Worm (Caenorhabditis elegans) whole organism, young adult: ENCODE measurements around the gene hex-5.

Experiments
- B0019.2 ChIP-seq: fragments of 200-800 bp; sonication (Bioruptor generic); conservative IDR thresholded peaks from 2 replicates; pipeline ENCODE4 v1.3.6; 2022; ENCODE audit warnings: missing genetic modification reagents, missing genetic modification characterization, missing compliant biosample characterization
- F39B2.1 ChIP-seq: fragments of 200-800 bp; sonication (Bioruptor generic); IDR thresholded peaks from 2 replicates; pipeline ENCODE4 v1.3.6; 2022; ENCODE audit warnings: missing genetic modification reagents, missing genetic modification characterization, missing compliant biosample characterization
- K11D2.4 ChIP-seq: fragments of 200-800 bp; sonication (Bioruptor generic); IDR thresholded peaks from 2 replicates; pipeline ENCODE4 v1.3.6; 2022; ENCODE audit warnings: missing genetic modification reagents, missing genetic modification characterization, missing compliant biosample characterization
- T07F8.4 ChIP-seq: sonication (generic microtip); optimal IDR thresholded peaks from 2 replicates; lab custom pipeline; 2016; ENCODE audit warnings: mild to moderate bottlenecking, missing genetic modification characterization, moderate library complexity, missing compliant biosample characterization
- Y53F4B.3 ChIP-seq: fragments of 200-800 bp; sonication (Bioruptor generic); IDR thresholded peaks from 2 replicates; pipeline ENCODE4 v1.3.6; 2022; ENCODE audit warnings: missing genetic modification reagents, missing genetic modification characterization, missing compliant biosample characterization
- Y67H2A.10 ChIP-seq: fragments of 200-800 bp; sonication (Bioruptor generic); conservative IDR thresholded peaks from 2 replicates; pipeline ENCODE4 v1.3.6; 2022; ENCODE audit warnings: missing genetic modification reagents, missing genetic modification characterization, missing compliant biosample characterization
- akir-1 ChIP-seq: fragments of 200-800 bp; sonication (Bioruptor generic); optimal IDR thresholded peaks from 2 replicates; lab custom pipeline; 2018; ENCODE audit warnings: mild to moderate bottlenecking, missing genetic modification characterization, moderate library complexity, missing compliant biosample characterization
- athp-1 ChIP-seq: sonication (generic microtip); optimal IDR thresholded peaks from 2 replicates; lab custom pipeline; 2017; ENCODE audit warnings: mild to moderate bottlenecking, missing genetic modification characterization, missing compliant biosample characterization
- attf-3 ChIP-seq: fragments of 200-800 bp; sonication (Bioruptor generic); conservative IDR thresholded peaks from 2 replicates; pipeline ENCODE4 v1.3.6; 2022; ENCODE audit warnings: missing genetic modification reagents, missing genetic modification characterization, missing compliant biosample characterization
- cebp-2 ChIP-seq: fragments of 200-800 bp; sonication (Bioruptor generic); IDR thresholded peaks from 2 replicates; pipeline ENCODE4 v1.3.6; 2022; ENCODE audit warnings: missing genetic modification characterization, missing compliant biosample characterization
- chd-7 ChIP-seq: sonication (generic microtip); optimal IDR thresholded peaks from 2 replicates; lab custom pipeline; 2016; ENCODE audit warnings: mild to moderate bottlenecking, missing genetic modification characterization, moderate library complexity, missing compliant biosample characterization
- dox-1 ChIP-seq: fragments of 200-800 bp; sonication (Bioruptor generic); IDR thresholded peaks from 2 replicates; pipeline ENCODE4 v1.3.6; 2022; ENCODE audit warnings: missing genetic modification reagents, missing genetic modification characterization, missing compliant biosample characterization
- dpl-1 ChIP-seq: fragments of 150-350 bp; optimal IDR thresholded peaks from 2 replicates; lab custom pipeline; 2014; ENCODE audit warnings: missing biosample characterization, missing genetic modification reagents, missing genetic modification characterization
- efl-1 ChIP-seq: fragments of 150-350 bp; optimal IDR thresholded peaks from 2 replicates; lab custom pipeline; 2014; ENCODE audit warnings: missing biosample characterization, missing genetic modification reagents, missing genetic modification characterization
- egrh-3 ChIP-seq: fragments of 200-800 bp; sonication (Bioruptor generic); IDR thresholded peaks from 2 replicates; pipeline ENCODE4 v1.3.6; 2022; ENCODE audit warnings: missing genetic modification reagents, missing genetic modification characterization, missing compliant biosample characterization
- ekl-4 ChIP-seq: fragments of 200-800 bp; sonication (Bioruptor generic); IDR thresholded peaks from 2 replicates; pipeline ENCODE4 v1.3.6; 2022; ENCODE audit warnings: missing genetic modification reagents, missing genetic modification characterization, missing compliant biosample characterization
- hlh-26 ChIP-seq: fragments of 200-800 bp; sonication (Bioruptor generic); conservative IDR thresholded peaks from 2 replicates; pipeline ENCODE4 v1.3.6; 2022; ENCODE audit warnings: missing genetic modification reagents, missing genetic modification characterization, missing compliant biosample characterization
- hmg-20 ChIP-seq: fragments of 200-800 bp; sonication (Bioruptor generic); IDR thresholded peaks from 2 replicates; pipeline ENCODE4 v1.3.6; 2022; ENCODE audit warnings: missing genetic modification reagents, missing genetic modification characterization, missing compliant biosample characterization
- lag-1 ChIP-seq: fragments of 200-800 bp; sonication (Bioruptor generic); IDR thresholded peaks from 2 replicates; pipeline ENCODE4 v1.3.6; 2022; ENCODE audit warnings: missing genetic modification reagents, missing genetic modification characterization, missing compliant biosample characterization
- let-526 ChIP-seq: fragments of 200-800 bp; sonication (Bioruptor generic); IDR thresholded peaks from 2 replicates; pipeline ENCODE4 v1.3.6; 2022; ENCODE audit warnings: missing genetic modification reagents, missing genetic modification characterization, missing compliant biosample characterization
- lin-26 ChIP-seq: fragments of 200-800 bp; sonication (Bioruptor generic); IDR thresholded peaks from 2 replicates; pipeline ENCODE4 v1.3.6; 2022; ENCODE audit warnings: missing genetic modification reagents, missing genetic modification characterization, missing compliant biosample characterization
- lir-1 ChIP-seq: fragments of 200-800 bp; sonication (Bioruptor generic); conservative IDR thresholded peaks from 2 replicates; pipeline ENCODE4 v1.3.6; 2022; ENCODE audit warnings: missing genetic modification reagents, missing genetic modification characterization, missing compliant biosample characterization
- madf-6 ChIP-seq: fragments of 200-800 bp; sonication (Bioruptor generic); IDR thresholded peaks from 2 replicates; pipeline ENCODE4 v1.3.6; 2022; ENCODE audit warnings: missing genetic modification reagents, missing genetic modification characterization, missing compliant biosample characterization
- mcd-1 ChIP-seq: fragments of 200-800 bp; sonication (Bioruptor generic); IDR thresholded peaks from 2 replicates; pipeline ENCODE4 v1.3.6; 2022; ENCODE audit warnings: missing genetic modification reagents, missing genetic modification characterization, missing compliant biosample characterization
- mel-28 ChIP-seq: sonication (generic microtip); optimal IDR thresholded peaks from 2 replicates; lab custom pipeline; 2016; ENCODE audit warnings: borderline replicate concordance, mild to moderate bottlenecking, missing genetic modification characterization, missing compliant biosample characterization
- nhr-179 ChIP-seq: sonication (generic microtip); optimal IDR thresholded peaks from 2 replicates; lab custom pipeline; 2016; ENCODE audit warnings: mild to moderate bottlenecking, missing genetic modification characterization, missing compliant biosample characterization
- rcor-1 ChIP-seq: fragments of 200-800 bp; sonication (Bioruptor generic); IDR thresholded peaks from 2 replicates; pipeline ENCODE4 v1.3.6; 2022; ENCODE audit warnings: missing genetic modification reagents, missing genetic modification characterization, missing compliant biosample characterization
- rec-8 ChIP-seq, 2 experiments: sonication (generic microtip); optimal IDR thresholded peaks; 2 replicates each; lab custom pipeline; 2016; ENCODE audit warnings: mild to moderate bottlenecking in 2 of 2, missing genetic modification characterization in 2 of 2, missing genetic modification reagents in 2 of 2, missing genotype in 2 of 2, missing biosample characterization in 1 of 2, missing compliant biosample characterization in 1 of 2, moderate library complexity in 1 of 2
- rpc-1 ChIP-seq, 2 experiments: fragments of 150-350 bp in 1 of 2; sonication (generic microtip) in 1 of 2; optimal IDR thresholded peaks; 2 replicates each; lab custom pipeline; 2014 to 2018; ENCODE audit warnings: missing biosample characterization in 1 of 2, missing genetic modification characterization in 1 of 2, missing genetic modification reagents in 1 of 2, missing genotype in 1 of 2
- snpc-1.3 ChIP-seq: sonication (generic microtip); optimal IDR thresholded peaks from 2 replicates; lab custom pipeline; 2017; ENCODE audit warnings: missing genetic modification characterization, mild to moderate bottlenecking, missing compliant biosample characterization, antibody characterized with exemption, moderate library complexity, missing genotype, missing genetic modification reagents; ENCODE audit not compliant: insufficient read depth
- snpc-3.4 ChIP-seq: sonication (generic microtip); optimal IDR thresholded peaks from 2 replicates; lab custom pipeline; 2017; ENCODE audit warnings: missing genetic modification characterization, mild to moderate bottlenecking, missing compliant biosample characterization, antibody characterized with exemption, moderate library complexity, missing genotype, missing genetic modification reagents
- snpc-4 ChIP-seq, 5 experiments: fragments of 150-350 bp in 1 of 5; sonication (generic microtip) in 4 of 5; optimal IDR thresholded peaks; 2 replicates each; lab custom pipeline; 2014 to 2018; ENCODE audit warnings: missing genetic modification characterization in 5 of 5, missing biosample characterization in 3 of 5, antibody characterized with exemption in 2 of 5, mild to moderate bottlenecking in 2 of 5, missing compliant biosample characterization in 2 of 5, missing genotype in 2 of 5, moderate library complexity in 2 of 5, missing genetic modification reagents in 1 of 5
- tbp1 ChIP-seq: fragments of 200-800 bp; sonication (Bioruptor generic); optimal IDR thresholded peaks from 2 replicates; lab custom pipeline; 2018; ENCODE audit warnings: mild to moderate bottlenecking, missing genetic modification characterization, missing compliant biosample characterization
- tlf-1 ChIP-seq: fragments of 200-800 bp; sonication (Bioruptor generic); optimal IDR thresholded peaks from 2 replicates; lab custom pipeline; 2018; ENCODE audit warnings: mild to moderate bottlenecking, missing genetic modification characterization, missing compliant biosample characterization
- zim-3 ChIP-seq: sonication (generic microtip); optimal IDR thresholded peaks from 2 replicates; lab custom pipeline; 2017; ENCODE audit warnings: mild to moderate bottlenecking, missing genetic modification characterization, moderate library complexity, missing compliant biosample characterization
- ztf-22 ChIP-seq: fragments of 200-800 bp; sonication (Bioruptor generic); optimal IDR thresholded peaks from 2 replicates; lab custom pipeline; 2018; ENCODE audit warnings: mild to moderate bottlenecking, missing genetic modification characterization, moderate library complexity, missing compliant biosample characterization
- ztf-25 ChIP-seq: fragments of 200-800 bp; sonication (Bioruptor generic); IDR thresholded peaks from 2 replicates; pipeline ENCODE4 v1.3.6; 2022; ENCODE audit warnings: missing genetic modification reagents, missing genetic modification characterization, missing compliant biosample characterization

Gene hex-5

DNA sequence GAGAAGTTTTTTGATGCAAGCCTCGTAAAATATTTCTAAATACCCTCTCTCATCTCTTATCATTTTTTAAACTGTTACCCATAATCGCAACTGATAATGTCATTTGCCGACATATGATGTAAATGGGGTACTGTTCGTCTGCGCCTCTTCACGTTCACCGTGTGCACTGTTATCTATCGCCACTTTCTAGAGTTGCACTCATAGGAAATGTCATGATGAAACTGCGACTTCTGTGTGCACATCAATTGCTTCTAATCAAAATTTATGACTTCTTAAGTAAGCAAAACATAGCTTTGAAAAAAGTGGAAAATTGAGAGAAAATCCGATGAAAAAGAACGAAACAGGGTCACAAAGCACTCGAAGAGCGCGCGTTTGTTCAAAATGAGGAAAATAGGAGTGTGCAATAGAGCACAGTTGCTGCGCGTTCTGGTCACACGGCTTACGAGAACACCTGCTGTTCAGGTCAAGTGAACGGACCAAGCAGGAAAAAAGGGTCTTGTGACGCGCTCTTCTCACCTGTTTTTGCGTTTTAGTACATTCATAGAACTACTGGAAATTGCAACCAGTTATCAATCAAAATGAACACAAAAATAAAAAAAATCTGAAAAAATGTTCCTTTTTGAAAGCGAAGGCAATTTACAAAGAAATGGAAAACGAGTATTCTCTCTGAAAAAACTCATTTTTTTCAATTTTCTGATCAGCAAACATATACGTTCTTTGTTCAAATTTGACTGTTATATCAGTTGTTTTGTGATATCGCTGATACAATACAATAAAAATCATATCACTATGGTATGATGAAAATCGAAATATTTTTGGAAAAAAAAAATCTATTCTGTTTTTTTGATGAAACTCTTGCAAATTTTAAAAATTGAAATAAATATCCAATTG, 41.6 kb upstream of the hex-5 start (continued):
- TF ChIP-seq nhr-179: no peak
- no peak for TF ChIP-seq chd-7 (tag; lab: Kevin White, UChicago)
- TF ChIP-seq snpc-4 (GFP tag; optimal IDR thresholded peaks at IDR 0.05; lab: Kevin White, UChicago): no peak
- peak in 2 of 4 experiments; percentile 6 to 23 for TF ChIP-seq snpc-4 (tag; optimal IDR thresholded peaks at IDR 0.05; lab: Kevin White, UChicago)
- no peak for TF ChIP-seq B0019.2 (GFP tag; lab: Robert Waterston, UW)
- TF ChIP-seq rec-8 (tag; optimal IDR thresholded peaks at IDR 0.05; lab: Kevin White, UChicago): no peak
- no peak for TF ChIP-seq rcor-1 (GFP tag; lab: Robert Waterston, UW)
- TF ChIP-seq egrh-3 (GFP tag; lab: Robert Waterston, UW): no peak
- no peak for TF ChIP-seq madf-6 (GFP tag; lab: Robert Waterston, UW)
- no peak for TF ChIP-seq attf-3 (GFP tag; lab: Robert Waterston, UW)
- TF ChIP-seq Y53F4B.3 (GFP tag; lab: Robert Waterston, UW): no peak
- TF ChIP-seq snpc-1.3 (tag; lab: Kevin White, UChicago): no peak
- no peak for TF ChIP-seq tlf-1
- TF ChIP-seq hmg-20 (GFP tag; lab: Robert Waterston, UW): no peak
- no peak for TF ChIP-seq tbp1
- no peak for TF ChIP-seq efl-1 (GFP tag; lab: Kevin White, UChicago)
- TF ChIP-seq let-526 (GFP tag; lab: Robert Waterston, UW): 0 out of 2 replicates have a peak, but pooled peaks have one; percentile 38
- TF ChIP-seq Y67H2A.10: no peak
- TF ChIP-seq mel-28 (tag; lab: Kevin White, UChicago): no peak
- peak; percentile 75 for TF ChIP-seq mcd-1 (GFP tag; lab: Robert Waterston, UW)
- TF ChIP-seq ztf-25 (GFP tag; lab: Robert Waterston, UW): no peak
- TF ChIP-seq ztf-22 (GFP tag; lab: Kevin White, UChicago): peak; percentile 49
- peak; percentile 76; the same call in 1 of the 2 replicates for TF ChIP-seq cebp-2 (GFP tag; lab: Robert Waterston, UW)
- TF ChIP-seq K11D2.4 (GFP tag; lab: Robert Waterston, UW): 0 out of 2 replicates have a peak, but pooled peaks have one; percentile 16
- no peak for TF ChIP-seq akir-1
- no peak for TF ChIP-seq lin-26 (GFP tag; lab: Robert Waterston, UW)
- no peak for TF ChIP-seq lir-1
- TF ChIP-seq lag-1 (GFP tag; lab: Robert Waterston, UW): no peak
- TF ChIP-seq dpl-1 (GFP tag; lab: Kevin White, UChicago): no peak
- no peak for TF ChIP-seq rpc-1 (optimal IDR thresholded peaks at IDR 0.05; lab: Kevin White, UChicago)
- TF ChIP-seq rpc-1 (tag; optimal IDR thresholded peaks at IDR 0.05; lab: Kevin White, UChicago): no peak
- no peak for TF ChIP-seq T07F8.4 (tag; lab: Kevin White, UChicago)
- no peak for TF ChIP-seq athp-1 (tag; lab: Kevin White, UChicago)
- TF ChIP-seq hlh-26 (GFP tag; lab: Robert Waterston, UW): no peak
- TF ChIP-seq F39B2.1 (GFP tag; lab: Robert Waterston, UW): no peak
- no peak for TF ChIP-seq zim-3 (tag; lab: Kevin White, UChicago)
- no peak for TF ChIP-seq snpc-3.4 (tag; lab: Kevin White, UChicago)
- TF ChIP-seq ekl-4: no peak
- peak; percentile 51 for TF ChIP-seq dox-1 (GFP tag; lab: Robert Waterston, UW)
